Fruit fly (Drosophila melanogaster): Measurements from ENCODE around the gene CG31076.
A peak's percentile ranks its signal among the peaks of the same experiment; 100 is the strongest.

Gene CG31076

DNA sequence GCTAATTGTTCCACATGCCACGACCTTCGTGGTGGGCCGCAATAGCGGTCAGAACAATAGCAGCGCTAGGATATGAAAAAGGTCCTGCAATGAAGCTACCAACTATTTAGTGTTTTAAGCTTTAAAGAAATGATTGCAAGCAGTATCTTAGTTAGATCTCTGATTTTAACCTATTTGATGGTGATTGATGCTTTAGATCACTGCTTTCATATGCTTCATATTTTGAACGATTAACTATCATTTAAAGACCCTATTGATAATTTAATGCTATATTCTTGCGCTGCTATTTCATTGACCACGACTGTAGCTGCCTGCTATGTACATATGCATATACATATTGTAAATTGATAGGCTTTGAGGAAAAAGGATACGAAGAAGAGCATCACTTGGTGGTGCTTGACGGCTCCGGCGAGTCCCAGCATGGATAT, 25.9 kb downstream of the CG31076 start (continued):
- TF ChIP-seq net (GFP tag; optimal IDR thresholded peaks at IDR 0.05) (peak; percentile 50), fd59A (GFP tag; optimal IDR thresholded peaks at IDR 0.05) (peak; percentile 57), topi (GFP tag; optimal IDR thresholded peaks at IDR 0.05) (peak; percentile 87), CG16779 (tag; optimal IDR thresholded peaks at IDR 0.05) (peak; percentile 56), CG6276 (GFP tag; optimal IDR thresholded peaks at IDR 0.05) (no peak), Smox (GFP tag; optimal IDR thresholded peaks at IDR 0.05) (no peak), dsx (GFP tag; optimal IDR thresholded peaks at IDR 0.05; ENCODE audit: poor library complexity, severe bottlenecking) (peak; percentile 83), eg (GFP tag; IDR thresholded peaks at IDR 0.05) (peak; percentile 68), CG34406 (GFP tag; optimal IDR thresholded peaks at IDR 0.05) (peak; percentile 47), CG6808 (GFP tag; optimal IDR thresholded peaks at IDR 0.05) (peak; percentile 87), Sox15 (GFP tag; optimal IDR thresholded peaks at IDR 0.05) (no peak), CG15336 (GFP tag; IDR thresholded peaks at IDR 0.05) (peak; percentile 67), CG3032 (tag; optimal IDR thresholded peaks at IDR 0.05) (peak; percentile 80), Ets96B (tag; optimal IDR thresholded peaks at IDR 0.05) (peak; percentile 76), Eip93F (GFP tag; optimal IDR thresholded peaks at IDR 0.05) (no peak), Hr4 (GFP tag; optimal IDR thresholded peaks at IDR 0.05) (peak; percentile 58), CG11902 (GFP tag; optimal IDR thresholded peaks at IDR 0.05) (peak; percentile 67), CG8119 (GFP tag; IDR thresholded peaks at IDR 0.05) (peak; percentile 61), Blimp-1 (GFP tag; optimal IDR thresholded peaks at IDR 0.05) (peak; percentile 62), CG11762 (GFP tag; optimal IDR thresholded peaks at IDR 0.05; ENCODE audit: insufficient read depth) (peak; percentile 71)

DNA sequence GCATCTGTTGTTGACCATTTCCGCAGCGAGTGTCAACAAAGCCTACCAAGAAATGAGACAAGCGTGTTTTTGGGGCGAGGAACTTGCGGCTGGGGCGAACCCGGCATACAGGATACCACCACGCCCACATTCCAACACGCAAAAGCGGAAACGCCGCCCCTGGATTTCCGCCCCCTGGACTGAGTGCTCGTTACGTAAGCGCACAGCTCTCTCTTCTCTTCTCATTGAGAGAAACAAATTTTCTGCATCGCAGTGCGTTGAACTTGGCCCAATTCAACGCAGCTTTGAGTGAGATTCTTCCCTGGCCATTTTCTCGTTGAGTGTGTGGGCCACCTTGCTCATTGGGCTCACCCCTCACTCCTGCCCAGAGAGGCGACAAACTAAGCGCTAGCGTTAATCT, 29.2 kb downstream of the CG31076 start:
- 0 out of 3 replicates have a peak, but pooled peaks have one; percentile 22 for TF ChIP-seq eg (GFP tag; IDR thresholded peaks at IDR 0.05)
- no peak for TF ChIP-seq Smox (GFP tag; optimal IDR thresholded peaks at IDR 0.05)
- TF ChIP-seq CG6854 (GFP tag; optimal IDR thresholded peaks at IDR 0.05) = peak; percentile 50
- TF ChIP-seq CG7368 (GFP tag; optimal IDR thresholded peaks at IDR 0.05) = peak; percentile 8

DNA sequence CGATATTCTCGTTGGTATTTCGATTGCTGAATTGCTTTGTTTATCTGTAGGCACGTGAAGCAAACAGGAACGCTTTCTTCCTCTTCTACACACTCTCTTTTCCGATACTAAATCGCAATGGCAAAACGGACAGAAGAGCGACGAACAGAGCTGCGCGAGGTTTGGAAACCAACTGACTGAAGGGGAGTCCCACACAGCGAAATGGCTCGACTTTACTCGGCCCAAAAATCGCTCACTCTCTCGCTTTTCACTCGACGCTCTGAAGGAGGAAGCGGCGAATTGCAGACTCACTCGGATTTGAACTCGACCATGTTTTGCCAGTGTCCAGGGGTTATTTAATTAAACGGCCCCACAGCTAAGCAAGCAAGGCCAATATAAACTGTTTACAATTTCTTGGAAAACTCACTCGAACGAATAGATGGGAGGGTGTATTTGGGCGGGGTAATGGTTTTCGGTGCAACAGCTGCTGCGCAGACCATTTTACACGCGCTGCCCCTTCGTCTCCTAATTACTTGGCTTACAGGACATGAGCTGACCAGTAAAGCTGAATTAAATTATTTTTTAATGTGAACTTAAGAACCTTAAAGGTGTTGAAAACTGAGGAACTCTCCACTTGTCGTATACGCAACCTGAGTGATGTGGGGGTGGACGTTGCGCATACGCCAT, 31.2 kb downstream of the CG31076 start, which contains the start of gene CG6330:
CG6330 (minus strand) TSS at position 178 of the 666 bp plus-strand sequence.
- no peak for TF ChIP-seq acj6 (GFP tag; optimal IDR thresholded peaks at IDR 0.05)
- no peak for TF ChIP-seq CG6854 (GFP tag; optimal IDR thresholded peaks at IDR 0.05)
- no peak for TF ChIP-seq Lpt (GFP tag; optimal IDR thresholded peaks at IDR 0.05)
- TF ChIP-seq fd59A (GFP tag; optimal IDR thresholded peaks at IDR 0.05) = no peak
- no peak for TF ChIP-seq esn (GFP tag; optimal IDR thresholded peaks at IDR 0.05)
- no peak for TF ChIP-seq CG34406 (GFP tag; optimal IDR thresholded peaks at IDR 0.05)
- no peak for TF ChIP-seq CG1621 (tag; optimal IDR thresholded peaks at IDR 0.05)
- TF ChIP-seq Sox15 (GFP tag; optimal IDR thresholded peaks at IDR 0.05) = no peak
- no peak for TF ChIP-seq CG3919 (GFP tag; optimal IDR thresholded peaks at IDR 0.05)
- TF ChIP-seq fkh (GFP tag; optimal IDR thresholded peaks at IDR 0.05) = no peak
- no peak for TF ChIP-seq CG6792 (GFP tag; optimal IDR thresholded peaks at IDR 0.05)
- TF ChIP-seq CG3032 (tag; optimal IDR thresholded peaks at IDR 0.05) = no peak

DNA sequence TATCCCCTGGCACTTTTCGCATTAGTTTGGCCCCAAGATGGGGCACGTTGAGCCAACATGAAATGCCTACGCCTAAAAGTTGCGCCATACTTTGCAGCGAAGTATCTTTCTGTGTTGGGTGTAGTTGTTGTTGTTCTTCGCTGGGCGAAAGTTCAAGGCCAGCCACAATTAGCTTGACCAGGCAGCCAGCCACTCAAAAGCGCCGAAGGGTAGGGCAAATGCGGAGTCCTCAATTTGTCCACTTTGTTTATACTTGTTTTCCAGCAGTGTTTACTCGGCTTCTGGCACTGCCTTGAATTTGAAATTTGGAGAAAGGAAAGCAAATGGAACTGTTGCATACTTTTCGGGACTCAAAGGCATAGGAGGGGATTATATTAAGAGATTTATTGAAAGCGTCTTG, 32.5 kb downstream of the CG31076 start:
- peak; percentile 77 for TF ChIP-seq svp (GFP tag)
- TF ChIP-seq fd85E (GFP tag; optimal IDR thresholded peaks at IDR 0.05) = no peak

DNA sequence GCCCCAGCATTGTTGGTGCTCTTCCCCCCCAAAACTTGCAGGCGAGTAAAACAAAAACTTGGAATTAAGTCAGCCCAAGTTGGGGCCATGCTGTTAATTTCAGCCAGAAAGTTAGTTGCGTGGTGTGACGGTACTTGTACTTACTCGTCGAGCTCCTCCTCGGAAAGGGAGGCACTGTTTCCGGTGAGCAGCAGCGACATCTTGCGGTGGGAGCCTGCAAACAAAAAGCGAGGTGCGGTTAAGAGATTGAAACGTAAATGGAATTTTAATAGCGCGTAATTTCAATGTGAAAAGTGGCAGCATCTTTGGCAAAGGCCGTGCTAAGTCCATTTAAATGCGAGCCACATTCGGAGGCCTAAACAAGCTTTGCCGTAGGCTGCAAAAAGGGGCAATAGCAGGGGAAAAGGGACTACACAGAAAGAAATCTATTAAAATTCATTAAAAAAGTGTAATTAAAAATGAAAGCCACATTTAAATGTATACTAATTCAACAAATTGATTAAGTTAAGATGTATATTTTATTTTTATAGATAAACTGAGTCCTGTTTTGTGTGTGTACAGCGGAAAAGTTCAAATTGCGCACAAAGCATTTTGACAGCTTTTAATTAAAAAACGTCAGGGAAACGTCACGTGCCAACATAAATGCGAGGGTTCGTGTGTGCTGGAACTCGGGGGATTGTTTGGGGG, 33.1 kb downstream of the CG31076 start:
- TF ChIP-seq topi (GFP tag; optimal IDR thresholded peaks at IDR 0.05) = no peak
- TF ChIP-seq CG10669 (GFP tag; optimal IDR thresholded peaks at IDR 0.05) = no peak
- TF ChIP-seq esn (GFP tag; optimal IDR thresholded peaks at IDR 0.05) = no peak
- no peak for TF ChIP-seq achi (GFP tag; optimal IDR thresholded peaks at IDR 0.05)
- no peak for TF ChIP-seq acj6 (GFP tag; optimal IDR thresholded peaks at IDR 0.05)
- TF ChIP-seq fd59A (GFP tag; optimal IDR thresholded peaks at IDR 0.05) = no peak
- TF ChIP-seq Eip78C (GFP tag) = peak; percentile 21
- TF ChIP-seq CG11902 (GFP tag; optimal IDR thresholded peaks at IDR 0.05) = no peak
- TF ChIP-seq svp (GFP tag) = peak; percentile 10
